Fruit fly (Drosophila melanogaster): Measurements from ENCODE around the gene CG3527.

CG3527 gene

DNA sequence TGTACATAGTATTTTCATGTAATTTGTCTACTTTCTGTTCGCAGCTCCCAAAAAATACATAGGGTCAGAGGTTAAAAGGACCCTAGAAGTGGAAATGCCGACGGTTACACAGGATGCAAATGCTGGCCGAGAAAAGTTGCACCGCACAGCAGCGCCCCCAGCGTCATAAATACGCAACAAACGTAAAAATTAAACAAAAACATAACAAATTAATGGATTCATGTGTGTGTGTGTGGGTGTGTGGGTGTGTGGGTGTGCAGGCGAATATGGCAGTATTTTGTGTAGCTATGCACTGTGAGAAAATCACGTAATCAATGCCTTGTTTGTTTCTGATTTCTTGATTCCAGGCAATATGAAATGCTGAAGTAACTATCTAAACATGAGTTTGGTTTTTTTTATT, 40.2 kb upstream of the CG3527 start:
- no peak for TF ChIP-seq mld (GFP tag; IDR thresholded peaks at IDR 0.05; ENCODE audit: partially characterized antibody)
- no peak for TF ChIP-seq CG10979 (tag; optimal IDR thresholded peaks at IDR 0.05)
- no peak for TF ChIP-seq CG2889 (GFP tag; IDR thresholded peaks at IDR 0.05)
- TF ChIP-seq crp (GFP tag; optimal IDR thresholded peaks at IDR 0.05), result no peak
- no peak for TF ChIP-seq mam (GFP tag; optimal IDR thresholded peaks at IDR 0.05)
- TF ChIP-seq CTCF (GFP tag; optimal IDR thresholded peaks at IDR 0.05), result peak; percentile 66
- TF ChIP-seq Sox100B (GFP tag; optimal IDR thresholded peaks at IDR 0.05), result no peak

DNA sequence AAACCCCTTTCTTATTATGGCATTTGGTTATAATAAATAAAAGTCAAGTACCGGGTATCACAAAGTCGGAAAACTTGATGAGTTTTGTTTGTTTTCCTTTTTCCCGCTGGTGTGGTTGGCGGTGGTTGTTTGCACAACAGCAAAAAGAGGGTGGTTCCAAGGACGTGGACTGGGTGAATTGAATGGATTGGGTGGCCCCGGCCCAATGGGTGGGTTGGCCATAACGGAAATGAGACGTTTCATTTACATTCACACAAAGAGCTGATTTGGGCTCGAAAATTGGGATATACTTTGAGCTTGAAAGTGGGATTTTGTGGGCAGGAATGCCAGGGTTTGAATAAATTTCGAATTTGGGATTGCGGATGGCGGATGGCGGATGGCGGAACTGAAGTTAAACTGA, 30.9 kb upstream of the CG3527 start:
- TF ChIP-seq Nf-YB (GFP tag; optimal IDR thresholded peaks at IDR 0.05) (peak; percentile 89), Nf-YC (tag; optimal IDR thresholded peaks at IDR 0.05) (peak; percentile 71), CG1792 (GFP tag; optimal IDR thresholded peaks at IDR 0.05) (no peak)

DNA sequence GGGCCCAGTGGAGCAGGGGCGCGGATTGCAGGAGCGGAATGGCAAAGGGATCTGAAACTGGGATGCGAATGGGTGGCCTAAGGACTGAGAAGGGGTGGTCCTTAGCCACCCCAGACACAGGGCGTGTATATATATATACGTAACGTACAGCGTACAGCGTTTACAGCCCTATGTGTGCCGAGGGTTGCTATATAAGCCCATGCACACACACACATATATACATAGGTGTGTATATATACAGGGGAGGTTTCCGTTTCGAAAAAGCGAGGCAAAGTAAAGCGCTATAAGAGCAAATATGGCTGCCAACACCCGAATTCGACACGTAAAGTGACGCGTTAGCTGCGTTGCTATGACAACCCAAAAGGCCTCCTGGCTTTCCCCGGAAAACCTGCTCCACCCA, 25.0 kb upstream of the CG3527 start:
- TF ChIP-seq Neu2 (GFP tag; optimal IDR thresholded peaks at IDR 0.05; ENCODE audit: borderline replicate concordance) (no peak), Mad (GFP tag; optimal IDR thresholded peaks at IDR 0.05) (no peak), Rfx (GFP tag; IDR thresholded peaks at IDR 0.05) (peak; percentile 50; the same call in 1 of the 2 replicates), CoRest (tag; optimal IDR thresholded peaks at IDR 0.05) (no peak), CG7372 (GFP tag; IDR thresholded peaks at IDR 0.05) (no peak), cg (GFP tag; optimal IDR thresholded peaks at IDR 0.05) (peak; percentile 20), Jarid2 (GFP tag; optimal IDR thresholded peaks at IDR 0.05) (no peak), Nf-YB (GFP tag; optimal IDR thresholded peaks at IDR 0.05) (peak; percentile 63), ems (GFP tag; optimal IDR thresholded peaks at IDR 0.05) (no peak), Trl (optimal IDR thresholded peaks at IDR 0.05) (no peak), Trl (GFP tag; optimal IDR thresholded peaks at IDR 0.05) (no peak), CG10543 (GFP tag; optimal IDR thresholded peaks at IDR 0.05) (no peak), Nf-YC (tag; optimal IDR thresholded peaks at IDR 0.05) (peak; percentile 78), grau (tag; optimal IDR thresholded peaks at IDR 0.05) (no peak), unc-4 (GFP tag; IDR thresholded peaks at IDR 0.05; ENCODE audit: partially characterized antibody) (no peak), HLH4C (GFP tag; IDR thresholded peaks at IDR 0.05; ENCODE audit: partially characterized antibody) (no peak), seq (GFP tag; IDR thresholded peaks at IDR 0.05) (peak; percentile 69; the same call in 1 of the 2 replicates)

DNA sequence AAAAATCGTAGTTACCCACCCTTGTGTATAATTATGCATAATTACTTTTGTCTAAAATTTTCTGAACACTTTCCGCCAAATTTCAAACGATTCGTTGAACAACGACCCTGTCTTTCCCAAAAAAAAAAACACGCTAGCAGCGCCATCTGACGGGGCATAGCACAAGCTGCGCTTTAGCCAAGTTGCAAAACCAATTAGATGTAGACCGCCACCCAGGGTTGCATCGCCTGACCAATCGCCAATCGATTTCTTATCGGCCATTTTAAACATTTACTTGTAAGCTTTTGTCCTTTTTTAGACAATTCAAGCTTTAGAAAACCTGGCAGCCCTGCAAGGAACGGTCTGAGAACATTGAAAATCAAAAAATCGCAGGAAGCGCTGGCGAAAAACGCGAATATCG, 21.9 kb upstream of the CG3527 start, which contains the start of gene CG3556:
CG3556 (plus strand) TSS at position 323 of the 400 bp plus-strand sequence.
- TF ChIP-seq crol (GFP tag; IDR thresholded peaks at IDR 0.05) (no peak), Hr39 (optimal IDR thresholded peaks at IDR 0.05) (no peak), CG7963 (GFP tag; IDR thresholded peaks at IDR 0.05; ENCODE audit: partially characterized antibody) (peak; percentile 75), mld (GFP tag; IDR thresholded peaks at IDR 0.05; ENCODE audit: partially characterized antibody) (0 out of 3 replicates have a peak, but pooled peaks have one; percentile 32), NK7.1 (GFP tag; optimal IDR thresholded peaks at IDR 0.05) (no peak), CG4730 (GFP tag; IDR thresholded peaks at IDR 0.05) (no peak), da (GFP tag; optimal IDR thresholded peaks at IDR 0.05) (no peak), Oaz (GFP tag; IDR thresholded peaks at IDR 0.05) (no peak), CG12942 (GFP tag; optimal IDR thresholded peaks at IDR 0.05) (peak; percentile 8), bsh (GFP tag; optimal IDR thresholded peaks at IDR 0.05) (peak in 1 of 2 experiments; percentile 36), Gsc (GFP tag; IDR thresholded peaks at IDR 0.05) (no peak), Lim3 (GFP tag; IDR thresholded peaks at IDR 0.05) (no peak), ato (GFP tag; IDR thresholded peaks at IDR 0.05; ENCODE audit: partially characterized antibody) (peak; percentile 61; the same call in 1 of the 2 replicates), Hr78 (GFP tag; optimal IDR thresholded peaks at IDR 0.05) (no peak), CG9932 (GFP tag; IDR thresholded peaks at IDR 0.05) (peak; percentile 61; the same call in 1 of the 2 replicates), CHES-1-like (GFP tag; optimal IDR thresholded peaks at IDR 0.05) (peak; percentile 14), CG10565 (GFP tag; optimal IDR thresholded peaks at IDR 0.05) (no peak), CG6791 (GFP tag; IDR thresholded peaks at IDR 0.05; ENCODE audit: partially characterized antibody) (peak; percentile 80), YL-1 (GFP tag; optimal IDR thresholded peaks at IDR 0.05) (no peak), slou (GFP tag; optimal IDR thresholded peaks at IDR 0.05) (no peak), pan (optimal IDR thresholded peaks at IDR 0.05) (no peak), pan (GFP tag; optimal IDR thresholded peaks at IDR 0.05 in 1 of 2, IDR thresholded peaks at IDR 0.05 in 1 of 2) (peak in 1 of 2 experiments; percentile 55), cato (GFP tag; optimal IDR thresholded peaks at IDR 0.05; ENCODE audit: borderline replicate concordance) (peak; percentile 18), ab (GFP tag; optimal IDR thresholded peaks at IDR 0.05) (no peak)
